Fruit fly (Drosophila melanogaster) whole organism, embryonic: ENCODE data around the gene CG7231.

ENCODE experiments used
- CG10959 ChIP-seq: fragments of 200-800 bp; sonication (Bioruptor generic); IDR thresholded peaks from 2 replicates; pipeline ENCODE4 v1.3.6; 2022; ENCODE audit warnings: missing biosample characterization, missing genetic modification characterization
- CG12071 ChIP-seq: fragments of 200-800 bp; sonication (Bioruptor generic); optimal IDR thresholded peaks from 3 replicates; lab custom pipeline; 2018; ENCODE audit warnings: missing biosample characterization, mild to moderate bottlenecking, missing genetic modification characterization
- CG13894 ChIP-seq: fragments of 200-800 bp; sonication (Bioruptor generic); optimal IDR thresholded peaks from 3 replicates; lab custom pipeline; 2018; ENCODE audit warnings: missing biosample characterization, mild to moderate bottlenecking, missing genetic modification characterization, moderate library complexity
- CG14441 ChIP-seq: fragments of 200-800 bp; sonication (Bioruptor generic); IDR thresholded peaks from 2 replicates; pipeline ENCODE4 v1.3.6; 2022; ENCODE audit warnings: missing biosample characterization, missing genetic modification characterization
- CG14965 ChIP-seq: fragments of 200-800 bp; sonication (Bioruptor generic); optimal IDR thresholded peaks from 2 replicates; lab custom pipeline; 2016; ENCODE audit warnings: missing biosample characterization, missing genetic modification characterization, borderline replicate concordance
- CG15479 ChIP-seq: fragments of 200-800 bp; sonication (Bioruptor generic); optimal IDR thresholded peaks from 3 replicates; lab custom pipeline; 2019; ENCODE audit warnings: missing biosample characterization, mild to moderate bottlenecking, missing genetic modification characterization, moderate library complexity
- CG18619 ChIP-seq: fragments of 200-800 bp; sonication (Bioruptor generic); optimal IDR thresholded peaks from 3 replicates; lab custom pipeline; 2017; ENCODE audit warnings: missing biosample characterization, mild to moderate bottlenecking, missing genetic modification characterization
- CG2120 ChIP-seq: fragments of 200-800 bp; sonication (Bioruptor generic); optimal IDR thresholded peaks from 3 replicates; lab custom pipeline; 2016; ENCODE audit warnings: missing biosample characterization, missing genetic modification characterization
- CG3065 ChIP-seq: fragments of 200-800 bp; sonication (Bioruptor generic); optimal IDR thresholded peaks from 2 replicates; lab custom pipeline; 2016; ENCODE audit warnings: missing biosample characterization, missing genetic modification characterization
- CG34376 ChIP-seq: fragments of 200-800 bp; sonication (Bioruptor generic); optimal IDR thresholded peaks from 2 replicates; lab custom pipeline; 2018; ENCODE audit warnings: missing biosample characterization, mild to moderate bottlenecking, missing genetic modification characterization
- CG8924 ChIP-seq: fragments of 200-800 bp; optimal IDR thresholded peaks from 3 replicates; lab custom pipeline; 2019; ENCODE audit warnings: missing biosample characterization, mild to moderate bottlenecking, missing genetic modification characterization, moderate library complexity
- CTCF ChIP-seq: fragments of 200-800 bp; sonication (Bioruptor generic); optimal IDR thresholded peaks from 2 replicates; lab custom pipeline; 2017; ENCODE audit warnings: missing biosample characterization, mild to moderate bottlenecking, missing genetic modification characterization, moderate library complexity
- Chrac-16 ChIP-seq: fragments of 200-800 bp; sonication (Bioruptor generic); optimal IDR thresholded peaks from 3 replicates; lab custom pipeline; 2016; ENCODE audit warnings: missing biosample characterization, missing genetic modification characterization
- Fer3 ChIP-seq: fragments of 200-800 bp; sonication (Bioruptor generic); optimal IDR thresholded peaks from 2 replicates; lab custom pipeline; 2018; ENCODE audit warnings: missing biosample characterization, mild to moderate bottlenecking, missing genetic modification characterization, moderate library complexity
- Gsc ChIP-seq: fragments of 200-800 bp; sonication (Bioruptor generic); IDR thresholded peaks from 2 replicates; pipeline ENCODE4 v1.3.6; 2022; ENCODE audit warnings: missing biosample characterization, missing genetic modification characterization
- Lpt ChIP-seq: fragments of >200 bp; optimal IDR thresholded peaks from 2 replicates; lab custom pipeline; 2018; ENCODE audit warnings: missing biosample characterization, missing genetic modification characterization
- Nf-YC ChIP-seq: fragments of 200-800 bp; optimal IDR thresholded peaks from 3 replicates; lab custom pipeline; 2019; ENCODE audit warnings: missing biosample characterization, mild to moderate bottlenecking, missing genetic modification characterization, moderate library complexity
- PHDP ChIP-seq: fragments of 200-800 bp; sonication (Bioruptor generic); optimal IDR thresholded peaks from 3 replicates; lab custom pipeline; 2018; ENCODE audit warnings: missing biosample characterization, mild to moderate bottlenecking, missing genetic modification characterization, moderate library complexity
- Pdp1 ChIP-seq, 2 experiments: fragments of 200-800 bp; sonication (Bioruptor generic); optimal IDR thresholded peaks; 3 replicates each; lab custom pipeline; 2016; ENCODE audit warnings: missing biosample characterization in 2 of 2, missing genetic modification characterization in 2 of 2, mild to moderate bottlenecking in 1 of 2, moderate library complexity in 1 of 2
- Rfx ChIP-seq: fragments of 200-800 bp; sonication (Bioruptor generic); IDR thresholded peaks from 2 replicates; pipeline ENCODE4 v1.3.6; 2022; ENCODE audit warnings: missing biosample characterization, missing genetic modification characterization
- Taf1 ChIP-seq: fragments of 200-800 bp; sonication (Bioruptor generic); IDR thresholded peaks from 2 replicates; pipeline ENCODE4 v1.3.6; 2022; ENCODE audit warnings: missing biosample characterization, missing genetic modification characterization
- Trl ChIP-seq, 3 experiments: fragments of >200 bp in 2 of 3; fragments of 200-800 bp in 1 of 3; sonication (Bioruptor generic) in 1 of 3; optimal IDR thresholded peaks; 2 replicates in 1 of 3; 3 replicates in 2 of 3; lab custom pipeline; 2016 to 2017; ENCODE audit warnings: missing biosample characterization in 1 of 3, missing genetic modification characterization in 1 of 3
- abd-A ChIP-seq: fragments of 200-800 bp; sonication (Bioruptor generic); optimal IDR thresholded peaks from 3 replicates; lab custom pipeline; 2019; ENCODE audit warnings: missing biosample characterization, mild to moderate bottlenecking, missing genetic modification characterization, moderate library complexity
- amos ChIP-seq: fragments of 200-800 bp; sonication (Bioruptor generic); IDR thresholded peaks from 2 replicates; pipeline ENCODE4 v1.3.6; 2022; ENCODE audit warnings: missing biosample characterization, missing genetic modification characterization; ENCODE audit not compliant: partially characterized antibody
- bab2 ChIP-seq: fragments of 200-800 bp; sonication (Bioruptor generic); optimal IDR thresholded peaks from 2 replicates; lab custom pipeline; 2016; ENCODE audit warnings: missing biosample characterization, missing genetic modification characterization
- chinmo ChIP-seq: fragments of 200-800 bp; sonication (Bioruptor generic); IDR thresholded peaks from 4 replicates; pipeline ENCODE4 v1.3.6; 2022; ENCODE audit warnings: missing biosample characterization, missing genetic modification characterization; ENCODE audit not compliant: partially characterized antibody
- chm ChIP-seq: fragments of 200-800 bp; sonication (Bioruptor generic); IDR thresholded peaks from 2 replicates; pipeline ENCODE4 v1.3.6; 2022; ENCODE audit warnings: missing biosample characterization, missing genetic modification characterization
- dpn ChIP-seq, 2 experiments: fragments of 200-800 bp; sonication (Bioruptor generic); optimal IDR thresholded peaks; 3 replicates each; lab custom pipeline; 2016; ENCODE audit warnings: missing biosample characterization in 2 of 2, missing genetic modification characterization in 2 of 2
- ewg ChIP-seq: fragments of 200-800 bp; sonication (Bioruptor generic); optimal IDR thresholded peaks from 3 replicates; lab custom pipeline; 2017; ENCODE audit warnings: mild to moderate bottlenecking, missing biosample characterization, missing genetic modification reagents, missing genetic modification characterization
- gce ChIP-seq: fragments of 200-800 bp; sonication (Bioruptor generic); IDR thresholded peaks from 3 replicates; pipeline ENCODE4 v1.3.6; 2022; ENCODE audit warnings: missing biosample characterization, missing genetic modification characterization
- gem ChIP-seq: fragments of 200-800 bp; sonication (Bioruptor generic); optimal IDR thresholded peaks from 2 replicates; lab custom pipeline; 2019; ENCODE audit warnings: missing biosample characterization, mild to moderate bottlenecking, missing genetic modification characterization, moderate library complexity
- gsb ChIP-seq: fragments of 200-800 bp; sonication (Bioruptor generic); IDR thresholded peaks from 2 replicates; pipeline ENCODE4 v1.3.6; 2022; ENCODE audit warnings: missing biosample characterization, missing genetic modification characterization
- gt ChIP-seq: fragments of 200-800 bp; sonication (Bioruptor generic); IDR thresholded peaks from 2 replicates; pipeline ENCODE4 v1.3.6; 2022; ENCODE audit warnings: missing biosample characterization, missing genetic modification characterization
- her ChIP-seq: fragments of 200-800 bp; sonication (Bioruptor generic); optimal IDR thresholded peaks from 2 replicates; lab custom pipeline; 2016; ENCODE audit warnings: missing biosample characterization, missing genetic modification characterization
- ken ChIP-seq: fragments of 200-800 bp; sonication (Bioruptor generic); IDR thresholded peaks from 3 replicates; pipeline ENCODE4 v1.3.6; 2022; ENCODE audit warnings: missing biosample characterization, missing genetic modification characterization
- mirr ChIP-seq: fragments of 200-800 bp; sonication (Bioruptor generic); optimal IDR thresholded peaks from 3 replicates; lab custom pipeline; 2018; ENCODE audit warnings: missing biosample characterization, mild to moderate bottlenecking, missing genetic modification characterization
- mld ChIP-seq: fragments of 200-800 bp; sonication (Bioruptor generic); IDR thresholded peaks from 3 replicates; pipeline ENCODE4 v1.3.6; 2022; ENCODE audit warnings: missing biosample characterization, missing genetic modification characterization; ENCODE audit not compliant: partially characterized antibody
- onecut ChIP-seq: fragments of 200-800 bp; sonication (Bioruptor generic); IDR thresholded peaks from 2 replicates; pipeline ENCODE4 v1.3.6; 2022; ENCODE audit warnings: missing biosample characterization, missing genetic modification characterization
- otp ChIP-seq: fragments of 200-800 bp; sonication (Bioruptor generic); IDR thresholded peaks from 3 replicates; pipeline ENCODE4, ENCODE4 v1.3.6; 2022; ENCODE audit warnings: missing biosample characterization, missing genetic modification characterization
- rib ChIP-seq: fragments of 200-800 bp; sonication (Bioruptor generic); IDR thresholded peaks from 2 replicates; pipeline ENCODE4 v1.3.6; 2022; ENCODE audit warnings: missing biosample characterization, missing genetic modification characterization
- schlank ChIP-seq: fragments of 200-800 bp; sonication (Bioruptor generic); optimal IDR thresholded peaks from 2 replicates; lab custom pipeline; 2018; ENCODE audit warnings: missing biosample characterization, mild to moderate bottlenecking, missing genetic modification characterization
- scrt ChIP-seq: fragments of 200-800 bp; sonication (Bioruptor generic); optimal IDR thresholded peaks from 2 replicates; lab custom pipeline; 2018; ENCODE audit warnings: missing biosample characterization, mild to moderate bottlenecking, missing genetic modification characterization, moderate library complexity
- sd ChIP-seq: fragments of 200-800 bp; sonication (Bioruptor generic); optimal IDR thresholded peaks from 3 replicates; lab custom pipeline; 2018; ENCODE audit warnings: missing biosample characterization, mild to moderate bottlenecking, missing genetic modification characterization, moderate library complexity
- sisA ChIP-seq: fragments of 200-800 bp; sonication (Bioruptor generic); IDR thresholded peaks from 2 replicates; pipeline ENCODE4 v1.3.6; 2022; ENCODE audit warnings: missing biosample characterization, missing genetic modification characterization
- slp2 ChIP-seq: fragments of 200-800 bp; sonication (Bioruptor generic); optimal IDR thresholded peaks from 2 replicates; lab custom pipeline; 2016; ENCODE audit warnings: missing biosample characterization, missing genetic modification characterization
- z ChIP-seq: fragments of 200-800 bp; sonication (Bioruptor generic); IDR thresholded peaks from 3 replicates; pipeline ENCODE4 v1.3.6; 2022; ENCODE audit warnings: missing biosample characterization, missing genetic modification characterization
- zfh2 ChIP-seq: fragments of 200-800 bp; sonication (Bioruptor generic); optimal IDR thresholded peaks from 2 replicates; lab custom pipeline; 2016; ENCODE audit warnings: missing biosample characterization, missing genetic modification characterization

The CG7231 gene

dm6 chr2L:7991951-7992350, 8.2 kb downstream of the CG7231 start (continued):
- TF ChIP-seq slp2: no peak
- TF ChIP-seq schlank (tag; lab: Kevin White, UChicago): no peak
- TF ChIP-seq amos (GFP tag; lab: Robert Waterston, UW): no peak
- no peak for TF ChIP-seq CG34376 (GFP tag; lab: Kevin White, UChicago)
- TF ChIP-seq gsb (GFP tag; lab: Robert Waterston, UW): 0 out of 2 replicates have a peak, but pooled peaks have one; percentile 12
- no peak for TF ChIP-seq z (GFP tag; lab: Robert Waterston, UW)
- no peak for TF ChIP-seq Lpt (GFP tag; lab: Kevin White, UChicago)
- TF ChIP-seq CG2120 (GFP tag; lab: Kevin White, UChicago): peak; percentile 57
- peak; percentile 40 for TF ChIP-seq Fer3 (tag; lab: Kevin White, UChicago)
- TF ChIP-seq PHDP (tag; lab: Kevin White, UChicago): peak; percentile 36
- TF ChIP-seq dpn (GFP tag; optimal IDR thresholded peaks at IDR 0.05; lab: Kevin White, UChicago): peak in 1 of 2 experiments; percentile 12
- no peak; the same call in 1 of the 2 replicates for TF ChIP-seq sisA
- no peak for TF ChIP-seq ken
- peak; percentile 66 for TF ChIP-seq gem (tag; lab: Kevin White, UChicago)

DNA sequence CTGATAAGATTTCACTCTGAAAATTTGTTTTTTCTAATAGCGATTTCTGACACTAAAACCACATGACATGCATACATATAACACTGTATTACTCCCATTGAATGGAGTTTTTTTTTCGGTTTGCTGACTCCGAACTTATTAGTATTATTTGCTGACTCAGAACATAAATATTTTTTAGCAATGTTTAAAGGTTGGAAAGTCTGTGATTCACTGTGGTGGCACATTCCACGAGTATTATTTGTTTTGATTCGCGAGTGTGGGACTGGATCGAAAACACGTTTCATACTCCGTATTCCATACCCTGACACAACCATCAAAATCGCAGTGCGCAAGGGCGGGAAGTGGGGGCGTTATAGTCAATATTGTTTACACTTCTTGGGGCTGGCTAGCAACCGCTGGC, 8.9 kb downstream of the CG7231 start:
- peak; percentile 30 for TF ChIP-seq ewg (GFP tag; lab: Kevin White, UChicago)
- TF ChIP-seq onecut (GFP tag; lab: Robert Waterston, UW): peak; percentile 30; the same call in 1 of the 2 replicates
- 0 out of 2 replicates have a peak, but pooled peaks have one; percentile 6 for TF ChIP-seq Taf1 (GFP tag; lab: Robert Waterston, UW)
- TF ChIP-seq Gsc (GFP tag; lab: Robert Waterston, UW): no peak
- peak; percentile 21 for TF ChIP-seq CG13894 (tag; lab: Kevin White, UChicago)
- 0 out of 2 replicates have a peak, but pooled peaks have one; percentile 33 for TF ChIP-seq Rfx (GFP tag; lab: Robert Waterston, UW)
- no peak for TF ChIP-seq CG14965 (GFP tag; lab: Kevin White, UChicago)
- peak; percentile 82 for TF ChIP-seq sd

dm6 chr2L:7993062-7993685, 9.4 kb downstream of the CG7231 start:
- TF ChIP-seq CG15479 (GFP tag; lab: Kevin White, UChicago): peak; percentile 6
- peak; percentile 4 for TF ChIP-seq CG12071 (GFP tag; lab: Kevin White, UChicago)
- no peak for TF ChIP-seq CTCF (GFP tag; lab: Kevin White, UChicago)
- peak; percentile 19 for TF ChIP-seq mirr
- TF ChIP-seq rib (GFP tag; lab: Robert Waterston, UW): peak; percentile 19; the same call in 1 of the 2 replicates
- TF ChIP-seq CG18619 (GFP tag; lab: Kevin White, UChicago): no peak
- peak in 1 of 2 experiments; percentile 21 for TF ChIP-seq Trl (optimal IDR thresholded peaks at IDR 0.05; lab: Kevin White, UChicago)
- TF ChIP-seq Trl (GFP tag; optimal IDR thresholded peaks at IDR 0.05; lab: Kevin White, UChicago): no peak
- no peak for TF ChIP-seq Nf-YC (tag; lab: Kevin White, UChicago)
- TF ChIP-seq mld (GFP tag; lab: Robert Waterston, UW): 0 out of 3 replicates have a peak, but pooled peaks have one; percentile 11
- 0 out of 2 replicates have a peak, but pooled peaks have one; percentile 22 for TF ChIP-seq chm
- peak; percentile 48 for TF ChIP-seq abd-A (tag; lab: Kevin White, UChicago)
- peak in 1 of 2 experiments; percentile 17 for TF ChIP-seq Pdp1 (GFP tag; optimal IDR thresholded peaks at IDR 0.05; lab: Kevin White, UChicago)
- TF ChIP-seq CG14441: 0 out of 2 replicates have a peak, but pooled peaks have one; percentile 35
- no peak for TF ChIP-seq CG10959 (GFP tag; lab: Robert Waterston, UW)
- TF ChIP-seq scrt (GFP tag; lab: Kevin White, UChicago): peak; percentile 64
- TF ChIP-seq Chrac-16: no peak
- TF ChIP-seq CG8924: no peak
- TF ChIP-seq otp (GFP tag; lab: Robert Waterston, UW): no peak
- TF ChIP-seq her (GFP tag; lab: Kevin White, UChicago): peak; percentile 28
- 0 out of 4 replicates have a peak, but pooled peaks have one; percentile 20 for TF ChIP-seq chinmo (GFP tag; lab: Robert Waterston, UW)
- peak; percentile 13 for TF ChIP-seq zfh2 (GFP tag; lab: Kevin White, UChicago)
- no peak for TF ChIP-seq gce
- peak; percentile 25 for TF ChIP-seq CG3065 (GFP tag; lab: Kevin White, UChicago)
- TF ChIP-seq gt (GFP tag; lab: Robert Waterston, UW): no peak
- no peak for TF ChIP-seq bab2 (GFP tag; lab: Kevin White, UChicago)
- 0 out of 2 replicates have a peak, but pooled peaks have one; percentile 4 for TF ChIP-seq Taf1 (GFP tag; lab: Robert Waterston, UW)
